Fruit fly (Drosophila melanogaster): ENCODE measurements around the gene CG32712.

- TF ChIP-seq D1 (tag; optimal IDR thresholded peaks at IDR 0.05): peak; percentile 31
- peak; percentile 40 for TF ChIP-seq CG8301 (tag; optimal IDR thresholded peaks at IDR 0.05)
- TF ChIP-seq CG4496 (GFP tag; IDR thresholded peaks at IDR 0.05): peak; percentile 88
- peak; percentile 3 for TF ChIP-seq CG17806 (tag; optimal IDR thresholded peaks at IDR 0.05)
- TF ChIP-seq CG13204 (GFP tag; optimal IDR thresholded peaks at IDR 0.05): peak; percentile 81
- peak; percentile 33 for TF ChIP-seq CG8159 (tag; optimal IDR thresholded peaks at IDR 0.05)
- TF ChIP-seq CG14655 (GFP tag; optimal IDR thresholded peaks at IDR 0.05): no peak
- TF ChIP-seq Ets98B (GFP tag; IDR thresholded peaks at IDR 0.05): peak; percentile 92
- peak; percentile 90 for TF ChIP-seq gl (tag; optimal IDR thresholded peaks at IDR 0.05)
- TF ChIP-seq rn (GFP tag; IDR thresholded peaks at IDR 0.05): no peak
- TF ChIP-seq CG32121 (GFP tag; IDR thresholded peaks at IDR 0.05): peak; percentile 71
These were observed 12.7 kb downstream of the CG32712 start for dm6 chrX:8420772-8421448.

All from whole organism, pupa.